Fruit fly (Drosophila melanogaster) whole organism, prepupa: ENCODE results near the gene Nipsnap.
A peak's percentile ranks its signal among the peaks of the same experiment; 100 is the strongest.

Experiments
- CG10631 ChIP-seq: fragments of 200-800 bp; sonication (Bioruptor generic); optimal IDR thresholded peaks from 2 replicates; lab custom pipeline; 2016; ENCODE audit warnings: missing biosample characterization, missing genetic modification characterization
- CG10669 ChIP-seq: fragments of 200-800 bp; sonication (Bioruptor generic); optimal IDR thresholded peaks from 3 replicates; lab custom pipeline; 2018; ENCODE audit warnings: missing biosample characterization, mild to moderate bottlenecking, missing genetic modification characterization, moderate library complexity
- CG11294 ChIP-seq: fragments of 200-800 bp; sonication (Bioruptor generic); IDR thresholded peaks from 2 replicates; pipeline ENCODE4 v1.3.6; 2022; ENCODE audit warnings: missing biosample characterization, missing genetic modification characterization
- CG11762 ChIP-seq: fragments of 200-800 bp; sonication (Bioruptor generic); optimal IDR thresholded peaks from 3 replicates; lab custom pipeline; 2016; ENCODE audit warnings: missing biosample characterization, missing genetic modification characterization; ENCODE audit not compliant: insufficient read depth
- CG15336 ChIP-seq: fragments of 200-800 bp; sonication (Bioruptor generic); IDR thresholded peaks from 2 replicates; pipeline ENCODE4 v1.3.6; 2022; ENCODE audit warnings: missing biosample characterization, missing genetic modification characterization
- CG1621 ChIP-seq: fragments of 200-800 bp; sonication (Bioruptor generic); optimal IDR thresholded peaks from 3 replicates; lab custom pipeline; 2018; ENCODE audit warnings: missing biosample characterization, mild to moderate bottlenecking, missing genetic modification characterization
- CG16779 ChIP-seq: fragments of 200-800 bp; sonication (Bioruptor generic); optimal IDR thresholded peaks from 3 replicates; lab custom pipeline; 2017; ENCODE audit warnings: missing biosample characterization, mild to moderate bottlenecking, missing genetic modification characterization
- CG3032 ChIP-seq: fragments of 200-800 bp; optimal IDR thresholded peaks from 2 replicates; lab custom pipeline; 2019; ENCODE audit warnings: missing biosample characterization, mild to moderate bottlenecking, missing genetic modification characterization, moderate library complexity
- CG32006 ChIP-seq: fragments of 200-800 bp; sonication (Bioruptor generic); optimal IDR thresholded peaks from 3 replicates; lab custom pipeline; 2017; ENCODE audit warnings: missing biosample characterization, mild to moderate bottlenecking, missing genetic modification characterization
- CG34406 ChIP-seq: fragments of 200-800 bp; sonication (Bioruptor generic); optimal IDR thresholded peaks from 3 replicates; lab custom pipeline; 2016; ENCODE audit warnings: missing biosample characterization, missing genetic modification characterization
- CG3919 ChIP-seq: fragments of 200-800 bp; sonication (Bioruptor generic); optimal IDR thresholded peaks from 3 replicates; lab custom pipeline; 2016; ENCODE audit warnings: missing biosample characterization, missing genetic modification characterization
- CG4318 ChIP-seq: fragments of 200-800 bp; sonication (Bioruptor generic); optimal IDR thresholded peaks from 3 replicates; lab custom pipeline; 2017; ENCODE audit warnings: missing biosample characterization, mild to moderate bottlenecking, missing genetic modification characterization
- CG6276 ChIP-seq: fragments of 200-800 bp; sonication (Bioruptor generic); optimal IDR thresholded peaks from 2 replicates; lab custom pipeline; 2017; ENCODE audit warnings: missing biosample characterization, mild to moderate bottlenecking, missing genetic modification characterization
- CG6792 ChIP-seq: fragments of 200-800 bp; sonication (Bioruptor generic); optimal IDR thresholded peaks from 3 replicates; lab custom pipeline; 2016; ENCODE audit warnings: missing biosample characterization, missing genetic modification characterization
- CG6808 ChIP-seq: fragments of 200-800 bp; sonication (Bioruptor generic); optimal IDR thresholded peaks from 3 replicates; lab custom pipeline; 2017; ENCODE audit warnings: missing biosample characterization, missing genetic modification characterization, mild to moderate bottlenecking, moderate library complexity, missing genetic modification reagents
- CG6854 ChIP-seq: fragments of 200-800 bp; sonication (Bioruptor generic); optimal IDR thresholded peaks from 2 replicates; lab custom pipeline; 2017; ENCODE audit warnings: missing biosample characterization, mild to moderate bottlenecking, missing genetic modification characterization
- CG7368 ChIP-seq: fragments of 200-800 bp; sonication (Bioruptor generic); optimal IDR thresholded peaks from 3 replicates; lab custom pipeline; 2016; ENCODE audit warnings: missing biosample characterization, missing genetic modification characterization
- CG8119 ChIP-seq: fragments of 200-800 bp; sonication (Bioruptor generic); IDR thresholded peaks from 3 replicates; pipeline ENCODE4 v1.3.6; 2022; ENCODE audit warnings: missing biosample characterization, missing genetic modification characterization
- CG8319 ChIP-seq: fragments of 200-800 bp; sonication (Bioruptor generic); optimal IDR thresholded peaks from 3 replicates; lab custom pipeline; 2016; ENCODE audit warnings: missing biosample characterization, missing genetic modification characterization
- CG8632 ChIP-seq: fragments of 200-800 bp; sonication (Bioruptor generic); optimal IDR thresholded peaks from 3 replicates; lab custom pipeline; 2016; ENCODE audit warnings: missing biosample characterization, missing genetic modification characterization
- CG9139 ChIP-seq: fragments of 200-800 bp; sonication (Bioruptor generic); optimal IDR thresholded peaks from 3 replicates; lab custom pipeline; 2017; ENCODE audit warnings: missing biosample characterization, mild to moderate bottlenecking, missing genetic modification characterization
- Eip93F ChIP-seq: fragments of 200-800 bp; sonication (Bioruptor generic); optimal IDR thresholded peaks from 2 replicates; lab custom pipeline; 2016; ENCODE audit warnings: missing biosample characterization, mild to moderate bottlenecking, missing genetic modification characterization
- Ets21C ChIP-seq: fragments of 200-800 bp; sonication (Bioruptor generic); optimal IDR thresholded peaks from 3 replicates; lab custom pipeline; 2016; ENCODE audit warnings: missing biosample characterization, missing genetic modification characterization
- Ets96B ChIP-seq: fragments of 200-800 bp; optimal IDR thresholded peaks from 2 replicates; lab custom pipeline; 2019; ENCODE audit warnings: missing biosample characterization, mild to moderate bottlenecking, missing genetic modification characterization, moderate library complexity
- Gug ChIP-seq: fragments of 200-800 bp; sonication (Bioruptor generic); IDR thresholded peaks from 2 replicates; pipeline ENCODE4 v1.3.6; 2022; ENCODE audit warnings: missing biosample characterization, missing genetic modification characterization
- Hr38 ChIP-seq: sonication (Bioruptor generic); optimal IDR thresholded peaks from 2 replicates; lab custom pipeline; 2016; ENCODE audit warnings: missing biosample characterization, missing genetic modification characterization
- Hr39 ChIP-seq: fragments of 200-800 bp; sonication (Bioruptor generic); optimal IDR thresholded peaks from 2 replicates; lab custom pipeline; 2016; ENCODE audit warnings: missing biosample characterization, missing genetic modification characterization
- Hr4 ChIP-seq: fragments of 200-800 bp; sonication (Bioruptor generic); optimal IDR thresholded peaks from 3 replicates; lab custom pipeline; 2016; ENCODE audit warnings: missing biosample characterization, missing genetic modification characterization
- Lpt ChIP-seq: fragments of 200-800 bp; sonication (Bioruptor generic); optimal IDR thresholded peaks from 3 replicates; lab custom pipeline; 2016; ENCODE audit warnings: missing biosample characterization, missing genetic modification characterization
- Met ChIP-seq: fragments of 200-800 bp; sonication (Bioruptor generic); optimal IDR thresholded peaks from 3 replicates; lab custom pipeline; 2016; ENCODE audit warnings: missing biosample characterization, missing genetic modification characterization
- Smox ChIP-seq: fragments of 200-800 bp; sonication (Bioruptor generic); optimal IDR thresholded peaks from 3 replicates; lab custom pipeline; 2016; ENCODE audit warnings: missing biosample characterization, missing genetic modification characterization
- Sox102F ChIP-seq: fragments of 200-800 bp; sonication (Bioruptor generic); optimal IDR thresholded peaks from 2 replicates; lab custom pipeline; 2016; ENCODE audit warnings: missing biosample characterization, mild to moderate bottlenecking, missing genetic modification characterization
- Sox15 ChIP-seq: fragments of 200-800 bp; sonication (Bioruptor generic); optimal IDR thresholded peaks from 3 replicates; lab custom pipeline; 2016; ENCODE audit warnings: missing biosample characterization, missing genetic modification characterization
- achi ChIP-seq: fragments of 200-800 bp; sonication (Bioruptor generic); optimal IDR thresholded peaks from 3 replicates; lab custom pipeline; 2016; ENCODE audit warnings: missing biosample characterization, missing genetic modification characterization
- acj6 ChIP-seq: fragments of 200-800 bp; sonication (Bioruptor generic); optimal IDR thresholded peaks from 3 replicates; lab custom pipeline; 2016; ENCODE audit warnings: missing biosample characterization, missing genetic modification characterization
- cyc ChIP-seq: fragments of 200-800 bp; sonication (Bioruptor generic); optimal IDR thresholded peaks from 3 replicates; lab custom pipeline; 2016; ENCODE audit warnings: missing biosample characterization, missing genetic modification characterization
- dac ChIP-seq: fragments of 200-800 bp; sonication (Bioruptor generic); optimal IDR thresholded peaks from 2 replicates; lab custom pipeline; 2017; ENCODE audit warnings: missing biosample characterization, mild to moderate bottlenecking, missing genetic modification characterization
- dsx ChIP-seq: fragments of 200-800 bp; optimal IDR thresholded peaks from 3 replicates; lab custom pipeline; 2019; ENCODE audit warnings: missing biosample characterization, mild to moderate bottlenecking, missing genetic modification characterization, moderate library complexity; ENCODE audit not compliant: poor library complexity, severe bottlenecking
- eg ChIP-seq: fragments of 200-800 bp; sonication (Bioruptor generic); IDR thresholded peaks from 3 replicates; pipeline ENCODE4 v1.3.6; 2022; ENCODE audit warnings: missing biosample characterization, missing genetic modification characterization
- fd85E ChIP-seq: fragments of 200-800 bp; sonication (Bioruptor generic); optimal IDR thresholded peaks from 3 replicates; lab custom pipeline; 2016; ENCODE audit warnings: missing biosample characterization, missing genetic modification characterization
- fkh ChIP-seq: fragments of 200-800 bp; sonication (Bioruptor generic); optimal IDR thresholded peaks from 3 replicates; lab custom pipeline; 2017; ENCODE audit warnings: missing biosample characterization, mild to moderate bottlenecking, missing genetic modification characterization, moderate library complexity
- lz ChIP-seq: fragments of 200-800 bp; sonication (Bioruptor generic); optimal IDR thresholded peaks from 3 replicates; lab custom pipeline; 2016; ENCODE audit warnings: missing biosample characterization, missing genetic modification characterization
- net ChIP-seq: fragments of 200-800 bp; sonication (Bioruptor generic); optimal IDR thresholded peaks from 3 replicates; lab custom pipeline; 2016; ENCODE audit warnings: missing biosample characterization, missing genetic modification characterization
- pdm3 ChIP-seq: fragments of 200-800 bp; sonication (Bioruptor generic); optimal IDR thresholded peaks from 3 replicates; lab custom pipeline; 2016; ENCODE audit warnings: missing biosample characterization, missing genetic modification characterization
- salr ChIP-seq, 2 experiments: fragments of 200-800 bp; sonication (Bioruptor generic); optimal IDR thresholded peaks; 3 replicates each; lab custom pipeline; 2016 to 2018; ENCODE audit warnings: missing biosample characterization in 2 of 2, missing genetic modification characterization in 2 of 2, mild to moderate bottlenecking in 1 of 2
- ss ChIP-seq, 2 experiments: fragments of 200-800 bp; sonication (Bioruptor generic); optimal IDR thresholded peaks; 2 replicates in 1 of 2; 3 replicates in 1 of 2; lab custom pipeline; 2017 to 2018; ENCODE audit warnings: mild to moderate bottlenecking in 2 of 2, missing biosample characterization in 2 of 2, missing genetic modification characterization in 2 of 2, moderate library complexity in 1 of 2
- topi ChIP-seq: fragments of 200-800 bp; sonication (Bioruptor generic); optimal IDR thresholded peaks from 3 replicates; lab custom pipeline; 2016; ENCODE audit warnings: missing biosample characterization, missing genetic modification characterization
- vri ChIP-seq: fragments of 200-800 bp; sonication (Bioruptor generic); optimal IDR thresholded peaks from 3 replicates; lab custom pipeline; 2016; ENCODE audit warnings: missing biosample characterization, mild to moderate bottlenecking, missing genetic modification characterization

Nipsnap gene

dm6 chrX:16092614-16093280 lies 19.4 kb upstream of the Nipsnap start (continued):
- TF ChIP-seq CG10669 (GFP tag; lab: Kevin White, UChicago) (peak; percentile 21), CG8119 (peak; percentile 32; the same call in 1 of the 3 replicates), cyc (GFP tag; lab: Kevin White, UChicago) (no peak), Sox15 (GFP tag; lab: Kevin White, UChicago) (no peak), acj6 (GFP tag; lab: Kevin White, UChicago) (peak; percentile 20), Lpt (GFP tag; lab: Kevin White, UChicago) (no peak), CG32006 (GFP tag; lab: Kevin White, UChicago) (peak; percentile 26), CG9139 (no peak), fkh (GFP tag; lab: Kevin White, UChicago) (peak; percentile 20), CG11762 (no peak), CG4318 (GFP tag; lab: Kevin White, UChicago) (no peak), Gug (GFP tag; lab: Robert Waterston, UW) (no peak), CG16779 (tag; lab: Kevin White, UChicago) (no peak), Hr39 (GFP tag; lab: Kevin White, UChicago) (no peak), net (GFP tag; lab: Kevin White, UChicago) (peak; percentile 40), Hr38 (GFP tag; lab: Kevin White, UChicago) (no peak), Smox (peak; percentile 14), pdm3 (peak; percentile 23), CG8632 (GFP tag; lab: Kevin White, UChicago) (peak; percentile 7), CG6276 (GFP tag; lab: Kevin White, UChicago) (peak; percentile 11), CG10631 (GFP tag; lab: Kevin White, UChicago) (peak; percentile 16), dac (no peak), Ets21C (no peak), CG15336 (GFP tag; lab: Robert Waterston, UW) (peak; percentile 41), CG3919 (no peak), CG6792 (GFP tag; lab: Kevin White, UChicago) (peak; percentile 19), dsx (GFP tag; lab: Kevin White, UChicago) (no peak), vri (GFP tag; lab: Kevin White, UChicago) (peak; percentile 31), lz (GFP tag; lab: Kevin White, UChicago) (no peak), CG6854 (GFP tag; lab: Kevin White, UChicago) (peak; percentile 32), CG11294 (GFP tag; lab: Robert Waterston, UW) (no peak), topi (no peak), CG34406 (GFP tag; lab: Kevin White, UChicago) (peak; percentile 35), CG8319 (GFP tag; lab: Kevin White, UChicago) (no peak), salr (GFP tag; optimal IDR thresholded peaks at IDR 0.05; lab: Kevin White, UChicago) (no peak), CG7368 (GFP tag; lab: Kevin White, UChicago) (no peak), Hr4 (GFP tag; lab: Kevin White, UChicago) (no peak), achi (GFP tag; lab: Kevin White, UChicago) (peak; percentile 22)

dm6 chrX:16091431-16091990 lies 18.1 kb upstream of the Nipsnap start, which contains the start of gene Tob:
Gene Tob, minus strand, starts transcription at chrX:16091495.
- peak; percentile 68; the same call in 2 of the 3 replicates for TF ChIP-seq eg
- peak; percentile 42 for TF ChIP-seq CG16779 (tag; lab: Kevin White, UChicago)
- TF ChIP-seq CG3032 (tag; lab: Kevin White, UChicago) = peak; percentile 10
- TF ChIP-seq Sox102F (GFP tag; lab: Kevin White, UChicago) = peak; percentile 34
- peak; percentile 34 for TF ChIP-seq CG7368 (GFP tag; lab: Kevin White, UChicago)
- TF ChIP-seq CG10631 (GFP tag; lab: Kevin White, UChicago) = no peak
- TF ChIP-seq Hr38 (GFP tag; lab: Kevin White, UChicago) = no peak
- no peak for TF ChIP-seq fd85E
- no peak for TF ChIP-seq CG32006 (GFP tag; lab: Kevin White, UChicago)
- peak; percentile 24 for TF ChIP-seq Eip93F
- TF ChIP-seq Ets21C = no peak
- no peak for TF ChIP-seq CG1621 (tag; lab: Kevin White, UChicago)
- TF ChIP-seq CG8319 (GFP tag; lab: Kevin White, UChicago) = no peak
- TF ChIP-seq Met = peak; percentile 56
- TF ChIP-seq pdm3 = peak; percentile 27
- TF ChIP-seq CG6808 = peak; percentile 32
- no peak for TF ChIP-seq cyc (GFP tag; lab: Kevin White, UChicago)
- peak; percentile 9 for TF ChIP-seq Ets96B (tag; lab: Kevin White, UChicago)
- peak; percentile 20 for TF ChIP-seq CG34406 (GFP tag; lab: Kevin White, UChicago)
- peak; percentile 60 for TF ChIP-seq fkh (GFP tag; lab: Kevin White, UChicago)
- no peak for TF ChIP-seq achi (GFP tag; lab: Kevin White, UChicago)
- no peak for TF ChIP-seq CG15336 (GFP tag; lab: Robert Waterston, UW)
- TF ChIP-seq CG9139 = peak; percentile 27
- peak; percentile 45 to 53 for TF ChIP-seq ss (GFP tag; optimal IDR thresholded peaks at IDR 0.05; lab: Kevin White, UChicago)
